Worm (Caenorhabditis elegans): ENCODE measurements around the gene sru-2.

ce11 chrIV:9511640-9512039 lies 25.6 kb downstream of the sru-2 start:
- TF ChIP-seq gmeb-1 (tag; optimal IDR thresholded peaks at IDR 0.05) (no peak), lin-13 (GFP tag; optimal IDR thresholded peaks at IDR 0.05) (no peak), nhr-25 (tag; optimal IDR thresholded peaks at IDR 0.05) (no peak), egl-27 (tag; optimal IDR thresholded peaks at IDR 0.05) (no peak), blmp-1 (tag; optimal IDR thresholded peaks at IDR 0.05; ENCODE audit: insufficient read depth) (no peak), F13H6.1 (tag; optimal IDR thresholded peaks at IDR 0.05) (no peak), lin-39 (tag; optimal IDR thresholded peaks at IDR 0.05) (no peak), ceh-16 (tag; optimal IDR thresholded peaks at IDR 0.05) (no peak), nhr-6 (tag; optimal IDR thresholded peaks at IDR 0.05) (no peak), nhr-237 (tag; optimal IDR thresholded peaks at IDR 0.05) (no peak), snpc-4 (tag; optimal IDR thresholded peaks at IDR 0.05) (no peak)
